Worm (Caenorhabditis elegans) whole organism, L1 larva: ENCODE measurements around the gene msp-32.
A peak's percentile ranks its signal among the peaks of the same experiment; 100 is the strongest.
"Not testable (repeated sequence)": the region's sequence is repeated elsewhere in the genome, so short reads cannot be mapped to it uniquely, and the experiment has no call there.

ENCODE experiments used
- C04F5.9 ChIP-seq: sonication (generic microtip); optimal IDR thresholded peaks from 2 replicates; lab custom pipeline; 2016; ENCODE audit warnings: missing genetic modification characterization, missing compliant biosample characterization
- Y116A8C.19 ChIP-seq: sonication (generic microtip); optimal IDR thresholded peaks from 2 replicates; lab custom pipeline; 2016; ENCODE audit warnings: missing compliant biosample characterization, missing genetic modification characterization, borderline replicate concordance
- aha-1 ChIP-seq: fragments of 150-350 bp; optimal IDR thresholded peaks from 2 replicates; lab custom pipeline; 2014; ENCODE audit warnings: missing biosample characterization, missing genetic modification characterization
- alr-1 ChIP-seq: fragments of 200-800 bp; sonication (Bioruptor generic); optimal IDR thresholded peaks from 2 replicates; lab custom pipeline; 2018; ENCODE audit warnings: borderline replicate concordance, mild to moderate bottlenecking, missing genetic modification characterization, missing compliant biosample characterization
- ama-1 ChIP-seq: fragments of 150-350 bp; optimal IDR thresholded peaks from 2 replicates; lab custom pipeline; 2014
- blmp-1 ChIP-seq: fragments of 150-350 bp; optimal IDR thresholded peaks from 2 replicates; lab custom pipeline; 2014; ENCODE audit warnings: missing biosample characterization, missing genetic modification characterization
- ceh-90 ChIP-seq: sonication (generic microtip); optimal IDR thresholded peaks from 2 replicates; lab custom pipeline; 2016; ENCODE audit warnings: missing genetic modification characterization, missing compliant biosample characterization
- dpl-1 ChIP-seq, 3 experiments: fragments of 150-350 bp in 2 of 3; sonication (generic microtip) in 1 of 3; optimal IDR thresholded peaks; 2 replicates each; lab custom pipeline; 2014 to 2017; ENCODE audit warnings: missing biosample characterization in 3 of 3, missing genetic modification characterization in 3 of 3, missing genetic modification reagents in 3 of 3
- dsc-1 ChIP-seq: sonication (generic microtip); optimal IDR thresholded peaks from 2 replicates; lab custom pipeline; 2016; ENCODE audit warnings: mild to moderate bottlenecking, missing genetic modification characterization, missing compliant biosample characterization
- efl-1 ChIP-seq, 4 experiments: fragments of 150-350 bp; optimal IDR thresholded peaks in 3 of 4; peaks in 1 of 4; 1 replicate in 1 of 4; 2 replicates in 3 of 4; lab custom pipeline; 2014; ENCODE audit warnings: missing biosample characterization in 2 of 4, missing genetic modification characterization in 2 of 4, missing genetic modification reagents in 2 of 4
- efl-3 ChIP-seq: fragments of 200-800 bp; sonication (Bioruptor generic); optimal IDR thresholded peaks from 2 replicates; lab custom pipeline; 2018; ENCODE audit warnings: mild to moderate bottlenecking, missing genetic modification characterization, missing compliant biosample characterization
- egl-13 ChIP-seq: sonication (generic microtip); optimal IDR thresholded peaks from 2 replicates; lab custom pipeline; 2016; ENCODE audit warnings: missing genotype, missing genetic modification reagents, missing genetic modification characterization, missing compliant biosample characterization
- egl-27 ChIP-seq, 2 experiments: fragments of 150-350 bp in 1 of 2; sonication (generic microtip); optimal IDR thresholded peaks; 3 replicates each; lab custom pipeline; 2017 to 2018; ENCODE audit warnings: missing biosample characterization in 2 of 2, missing genetic modification characterization in 2 of 2, missing genetic modification reagents in 2 of 2
- elt-3 ChIP-seq, 6 experiments: fragments of 150-350 bp in 1 of 6; sonication (generic microtip); optimal IDR thresholded peaks; 2 replicates each; lab custom pipeline; 2017 to 2018; ENCODE audit warnings: missing biosample characterization in 6 of 6, missing genetic modification characterization in 6 of 6, inconsistent platforms in 1 of 6
- ets-5 ChIP-seq: fragments of 200-800 bp; sonication (Bioruptor generic); IDR thresholded peaks from 2 replicates; pipeline ENCODE4 v1.3.6; 2022; ENCODE audit warnings: missing genetic modification characterization, missing compliant biosample characterization
- fkh-8 ChIP-seq: sonication (generic microtip); optimal IDR thresholded peaks from 2 replicates; lab custom pipeline; 2016; ENCODE audit warnings: mild to moderate bottlenecking, missing genetic modification characterization, missing compliant biosample characterization
- hlh-4 ChIP-seq: sonication (generic microtip); optimal IDR thresholded peaks from 2 replicates; lab custom pipeline; 2016; ENCODE audit warnings: mild to moderate bottlenecking, missing genetic modification characterization, missing compliant biosample characterization
- hpl-2 ChIP-seq: fragments of 150-350 bp; optimal IDR thresholded peaks from 2 replicates; lab custom pipeline; 2014; ENCODE audit warnings: missing biosample characterization, missing genetic modification reagents, missing genetic modification characterization
- irx-1 ChIP-seq: sonication (generic microtip); optimal IDR thresholded peaks from 2 replicates; lab custom pipeline; 2016; ENCODE audit warnings: missing genetic modification characterization, missing compliant biosample characterization
- isw-1 ChIP-seq: fragments of 200-800 bp; sonication (Bioruptor generic); IDR thresholded peaks from 2 replicates; pipeline ENCODE4 v1.3.6; 2022; ENCODE audit warnings: missing genetic modification characterization, missing compliant biosample characterization
- jun-1 ChIP-seq: fragments of 150-350 bp; optimal IDR thresholded peaks from 2 replicates; lab custom pipeline; 2014; ENCODE audit warnings: missing biosample characterization, missing genetic modification reagents, missing genetic modification characterization
- lin-14 ChIP-seq: fragments of 200-800 bp; sonication (Bioruptor generic); optimal IDR thresholded peaks from 2 replicates; lab custom pipeline; 2018; ENCODE audit warnings: mild to moderate bottlenecking, missing genetic modification characterization, moderate library complexity, missing compliant biosample characterization
- lin-15B ChIP-seq: fragments of 150-350 bp; sonication (generic microtip); optimal IDR thresholded peaks from 3 replicates; lab custom pipeline; 2014; ENCODE audit warnings: missing biosample characterization, missing genetic modification characterization
- lin-35 ChIP-seq, 2 experiments: fragments of 150-350 bp; optimal IDR thresholded peaks; 2 replicates each; lab custom pipeline; 2014; ENCODE audit warnings: missing biosample characterization in 2 of 2, missing genetic modification characterization in 2 of 2, missing genetic modification reagents in 2 of 2
- lin-39 ChIP-seq: fragments of 150-350 bp; optimal IDR thresholded peaks from 2 replicates; lab custom pipeline; 2014; ENCODE audit warnings: missing biosample characterization, missing genetic modification reagents, missing genetic modification characterization
- lir-3 ChIP-seq: sonication (generic microtip); optimal IDR thresholded peaks from 2 replicates; lab custom pipeline; 2016; ENCODE audit warnings: mild to moderate bottlenecking, missing genetic modification characterization, moderate library complexity, missing compliant biosample characterization; ENCODE audit not compliant: poor library complexity
- lsy-2 ChIP-seq, 2 experiments: fragments of 150-350 bp; optimal IDR thresholded peaks; 2 replicates each; lab custom pipeline; 2014; ENCODE audit warnings: missing biosample characterization in 2 of 2, missing genetic modification characterization in 2 of 2
- mab-9 ChIP-seq: fragments of 200-800 bp; sonication (Bioruptor generic); IDR thresholded peaks from 2 replicates; pipeline ENCODE4 v1.3.6; 2022; ENCODE audit warnings: missing genetic modification reagents, missing genetic modification characterization, missing compliant biosample characterization
- nhr-19 ChIP-seq: fragments of 200-800 bp; sonication (Bioruptor generic); conservative IDR thresholded peaks from 2 replicates; pipeline ENCODE4 v1.3.6; 2022; ENCODE audit warnings: missing genetic modification characterization, missing compliant biosample characterization
- nhr-20 ChIP-seq: sonication (generic microtip); optimal IDR thresholded peaks from 2 replicates; lab custom pipeline; 2016; ENCODE audit warnings: mild to moderate bottlenecking, missing genetic modification characterization, missing compliant biosample characterization
- nhr-237 ChIP-seq: fragments of 150-350 bp; optimal IDR thresholded peaks from 2 replicates; lab custom pipeline; 2014; ENCODE audit warnings: missing biosample characterization, missing genetic modification characterization
- nhr-28 ChIP-seq: fragments of 150-350 bp; optimal IDR thresholded peaks from 2 replicates; lab custom pipeline; 2014; ENCODE audit warnings: missing biosample characterization, missing genetic modification characterization
- nhr-47 ChIP-seq: sonication (generic microtip); optimal IDR thresholded peaks from 2 replicates; lab custom pipeline; 2016; ENCODE audit warnings: mild to moderate bottlenecking, missing genetic modification characterization, moderate library complexity, missing compliant biosample characterization
- nhr-71 ChIP-seq: sonication (generic microtip); optimal IDR thresholded peaks from 2 replicates; lab custom pipeline; 2016; ENCODE audit warnings: mild to moderate bottlenecking, missing genetic modification characterization, moderate library complexity, missing compliant biosample characterization
- nhr-85 ChIP-seq: sonication (generic microtip); peaks from one replicate; lab custom pipeline; 2016; ENCODE audit warnings: missing genetic modification characterization, inconsistent platforms, missing compliant biosample characterization
- nhr-90 ChIP-seq: sonication (generic microtip); optimal IDR thresholded peaks from 2 replicates; lab custom pipeline; 2016; ENCODE audit warnings: mild to moderate bottlenecking, missing genetic modification characterization, missing compliant biosample characterization; ENCODE audit not compliant: poor library complexity
- pqm-1 ChIP-seq: sonication (generic microtip); optimal IDR thresholded peaks from 3 replicates; lab custom pipeline; 2017; ENCODE audit warnings: missing biosample characterization, missing genetic modification characterization
- snu-23 ChIP-seq: sonication (generic microtip); optimal IDR thresholded peaks from 2 replicates; lab custom pipeline; 2016; ENCODE audit warnings: missing genetic modification characterization, missing compliant biosample characterization
- sox-4 ChIP-seq: sonication (generic microtip); optimal IDR thresholded peaks from 2 replicates; lab custom pipeline; 2016; ENCODE audit warnings: missing genetic modification characterization, missing compliant biosample characterization
- sptf-1 ChIP-seq: fragments of 150-350 bp; optimal IDR thresholded peaks from 2 replicates; lab custom pipeline; 2014; ENCODE audit warnings: missing biosample characterization, missing genetic modification characterization
- swsn-7 ChIP-seq: sonication (generic microtip); optimal IDR thresholded peaks from 2 replicates; lab custom pipeline; 2016; ENCODE audit warnings: missing genetic modification characterization, missing compliant biosample characterization
- unc-130 ChIP-seq: fragments of 150-350 bp; optimal IDR thresholded peaks from 2 replicates; lab custom pipeline; 2017; ENCODE audit warnings: missing biosample characterization, missing genetic modification characterization, inconsistent platforms
- unc-30 ChIP-seq: sonication (generic microtip); optimal IDR thresholded peaks from 2 replicates; lab custom pipeline; 2017; ENCODE audit warnings: missing biosample characterization, missing genetic modification characterization
- unc-62 ChIP-seq: fragments of 150-350 bp; optimal IDR thresholded peaks from 2 replicates; lab custom pipeline; 2014; ENCODE audit warnings: missing biosample characterization, missing genetic modification reagents, missing genetic modification characterization
- unc-86 ChIP-seq: sonication (generic microtip); optimal IDR thresholded peaks from 2 replicates; lab custom pipeline; 2016; ENCODE audit warnings: missing genetic modification characterization, missing compliant biosample characterization
- unc-98 ChIP-seq: fragments of 200-800 bp; sonication (Bioruptor generic); IDR thresholded peaks from 2 replicates; pipeline ENCODE4 v1.3.6; 2022; ENCODE audit warnings: missing genetic modification characterization, missing compliant biosample characterization
- ztf-11 ChIP-seq, 2 experiments: sonication (generic microtip); optimal IDR thresholded peaks; 2 replicates each; lab custom pipeline; 2016 to 2017; ENCODE audit warnings: missing genetic modification characterization in 2 of 2, missing biosample characterization in 1 of 2, missing compliant biosample characterization in 1 of 2
- ztf-4 ChIP-seq: fragments of 150-350 bp; optimal IDR thresholded peaks from 2 replicates; lab custom pipeline; 2014; ENCODE audit warnings: missing biosample characterization, missing genetic modification characterization

The msp-32 gene

ce11 chrII:4902035-4902434 lies 3.4 kb downstream of the msp-32 start, which contains the start of gene R05F9.9 (continued):
- TF ChIP-seq efl-1 (optimal IDR thresholded peaks at IDR 0.05; lab: Kevin White, UChicago) (peak; percentile 39 to 49), efl-1 (GFP tag; optimal IDR thresholded peaks at IDR 0.05 in 1 of 2; lab: Kevin White, UChicago) (peak; percentile 66 to 93), blmp-1 (tag; lab: Kevin White, UChicago) (peak; percentile 37), unc-98 (GFP tag; lab: Robert Waterston, UW) (no peak), lsy-2 (tag; optimal IDR thresholded peaks at IDR 0.05; lab: Kevin White, UChicago) (peak; percentile 43 to 54), hlh-4 (tag; lab: Kevin White, UChicago) (no peak), lin-14 (peak; percentile 25), egl-13 (no peak), mab-9 (no peak), pqm-1 (tag; lab: Kevin White, UChicago) (no peak)

DNA sequence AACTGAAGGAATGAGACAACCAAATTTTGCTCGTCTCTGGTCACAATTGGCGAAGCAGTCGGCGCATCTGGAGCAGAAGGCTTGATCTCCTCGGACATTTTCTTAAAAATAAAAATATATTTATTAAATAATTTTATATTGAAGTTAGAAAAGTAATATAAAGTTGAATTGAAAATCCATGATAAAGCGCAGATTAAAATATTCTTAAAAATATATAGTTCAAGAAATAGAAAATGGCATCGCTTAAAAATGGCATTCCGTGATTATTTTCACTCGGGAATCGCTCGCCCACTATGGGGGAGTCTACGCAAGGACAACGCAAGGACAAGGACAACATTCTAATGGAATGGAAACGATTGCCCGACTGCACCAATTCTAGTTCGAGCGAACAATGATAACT lies 5.1 kb downstream of the msp-32 start, which contains the start of gene sgt-1:
Gene sgt-1, minus strand, starts transcription at position 101 of the 400 bp plus-strand sequence.
- TF ChIP-seq nhr-71 (tag; lab: Kevin White, UChicago); unc-86; lin-39 (tag; lab: Kevin White, UChicago): not testable (repeated sequence)

DNA sequence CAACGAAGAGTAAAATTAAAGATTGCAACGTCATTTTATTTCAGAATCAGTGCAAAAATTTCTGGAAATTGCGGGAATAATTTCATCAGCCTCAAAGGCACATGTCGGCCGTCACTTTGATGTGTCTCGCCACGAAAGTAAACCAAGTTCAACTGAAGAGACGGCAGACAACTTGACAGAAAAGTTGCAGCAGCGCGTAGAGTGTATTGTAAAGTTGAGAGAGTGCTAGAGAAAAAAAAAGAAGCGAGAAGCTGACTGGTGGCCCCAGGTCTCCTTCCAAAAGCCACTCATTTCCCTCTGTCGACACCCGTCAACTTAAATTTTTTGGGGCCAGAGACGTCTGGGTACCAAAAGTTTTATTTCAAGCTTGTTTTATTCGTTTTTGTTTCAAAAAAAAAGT lies 5.6 kb downstream of the msp-32 start:
- TF ChIP-seq ama-1 (lab: Kevin White, UChicago) (no peak), nhr-28 (tag; lab: Kevin White, UChicago) (no peak), dsc-1 (tag; lab: Kevin White, UChicago) (peak; percentile 56), unc-98 (GFP tag; lab: Robert Waterston, UW) (no peak), sptf-1 (no peak), nhr-19 (GFP tag; lab: Robert Waterston, UW) (peak; percentile 61), lin-35 (GFP tag; optimal IDR thresholded peaks at IDR 0.05; lab: Kevin White, UChicago) (peak; percentile 77 to 81), irx-1 (tag; lab: Kevin White, UChicago) (no peak), alr-1 (tag; lab: Kevin White, UChicago) (no peak), elt-3 (tag; optimal IDR thresholded peaks at IDR 0.05; lab: Kevin White, UChicago) (peak in 1 of 6 experiments; percentile 24), nhr-85 (tag; lab: Kevin White, UChicago) (no peak), lin-15B (peak; percentile 34), lir-3 (tag; lab: Kevin White, UChicago) (peak; percentile 35), efl-3 (GFP tag; lab: Kevin White, UChicago) (no peak), jun-1 (tag; lab: Kevin White, UChicago) (peak; percentile 56), unc-86 (peak; percentile 40), dpl-1 (GFP tag; optimal IDR thresholded peaks at IDR 0.05; lab: Kevin White, UChicago) (peak; percentile 38 to 74 (median 70)), swsn-7 (peak; percentile 60), mab-9 (no peak), ceh-90 (tag; lab: Kevin White, UChicago) (no peak), unc-30 (no peak), hpl-2 (GFP tag; lab: Kevin White, UChicago) (no peak), ztf-4 (tag; lab: Kevin White, UChicago) (peak; percentile 32), egl-27 (tag; optimal IDR thresholded peaks at IDR 0.05; lab: Kevin White, UChicago) (no peak), ztf-11 (tag; optimal IDR thresholded peaks at IDR 0.05; lab: Kevin White, UChicago) (no peak), aha-1 (tag; lab: Kevin White, UChicago) (no peak), unc-62 (GFP tag; lab: Kevin White, UChicago) (no peak), pqm-1 (tag; lab: Kevin White, UChicago) (no peak), ets-5 (GFP tag; lab: Robert Waterston, UW) (no peak), lin-14 (peak; percentile 87), nhr-237 (tag; lab: Kevin White, UChicago) (no peak), nhr-20 (tag; lab: Kevin White, UChicago) (peak; percentile 80), nhr-47 (peak; percentile 68), fkh-8 (tag; lab: Kevin White, UChicago) (peak; percentile 65), isw-1 (GFP tag; lab: Robert Waterston, UW) (peak; percentile 72), nhr-90 (tag; lab: Kevin White, UChicago) (no peak), hlh-4 (tag; lab: Kevin White, UChicago) (no peak), sox-4 (tag; lab: Kevin White, UChicago) (no peak), unc-130 (tag; lab: Kevin White, UChicago) (no peak), snu-23 (GFP tag; lab: Kevin White, UChicago) (peak; percentile 77), Y116A8C.19 (tag; lab: Kevin White, UChicago) (no peak), C04F5.9 (tag; lab: Kevin White, UChicago) (no peak)
